Fruit fly (Drosophila melanogaster) Kc167 (cell line): Measurements from ENCODE around the gene ppk11.

Source experiments
- Myc ChIP-seq: fragments of >200 bp; optimal IDR thresholded peaks from 2 replicates; lab custom pipeline; 2017; ENCODE audit warnings: missing external identifiers
- Sin3A ChIP-seq: fragments of >200 bp; optimal IDR thresholded peaks from 2 replicates; lab custom pipeline; 2018; ENCODE audit warnings: missing external identifiers
- h ChIP-seq: fragments of >200 bp; optimal IDR thresholded peaks from 3 replicates; lab custom pipeline; 2018; ENCODE audit warnings: missing external identifiers
- insv ChIP-seq: fragments of >200 bp; optimal IDR thresholded peaks from 3 replicates; lab custom pipeline; 2018; ENCODE audit warnings: missing external identifiers
- psq ChIP-seq: fragments of >200 bp; optimal IDR thresholded peaks from 2 replicates; lab custom pipeline; 2017; ENCODE audit warnings: missing external identifiers
- ttk ChIP-seq: sonication (Bioruptor generic); optimal IDR thresholded peaks from 2 replicates; lab custom pipeline; 2017; ENCODE audit warnings: missing external identifiers

Gene ppk11

dm6 chr2L:9774980-9775628 is at the start of gene ppk11, which contains the start of gene ppk16:
Gene ppk11 (minus strand): TSS chr2L:9775030.
Gene ppk16 (minus strand): TSS chr2L:9775030.
- TF ChIP-seq h (lab: Kevin White, UChicago) (no peak), Myc (lab: Kevin White, UChicago) (no peak), Sin3A (lab: Kevin White, UChicago) (no peak), psq (lab: Kevin White, UChicago) (no peak), insv (lab: Kevin White, UChicago) (no peak), ttk (lab: Kevin White, UChicago) (no peak)

dm6 chr2L:9792945-9793344 is 18.1 kb upstream of the ppk11 start, which contains the start of gene CG13123:
Gene CG13123 (minus strand): TSS chr2L:9793107.
- TF ChIP-seq h (lab: Kevin White, UChicago): no peak
- no peak for TF ChIP-seq ttk (lab: Kevin White, UChicago)
- no peak for TF ChIP-seq Myc (lab: Kevin White, UChicago)
- no peak for TF ChIP-seq insv (lab: Kevin White, UChicago)
- TF ChIP-seq psq (lab: Kevin White, UChicago): no peak
- TF ChIP-seq Sin3A (lab: Kevin White, UChicago): no peak

- no peak for TF ChIP-seq h (lab: Kevin White, UChicago)
- no peak for TF ChIP-seq Sin3A (lab: Kevin White, UChicago)
- no peak for TF ChIP-seq ttk (lab: Kevin White, UChicago)
- no peak for TF ChIP-seq insv (lab: Kevin White, UChicago)
- no peak for TF ChIP-seq Myc (lab: Kevin White, UChicago)
- no peak for TF ChIP-seq psq (lab: Kevin White, UChicago)
These were observed 15.7 kb upstream of the ppk11 start, which contains the start of gene CG4036 for dm6 chr2L:9790535-9790992. Gene CG4036 (plus strand): TSS chr2L:9790882.

- no peak for TF ChIP-seq Sin3A (lab: Kevin White, UChicago)
- TF ChIP-seq ttk (lab: Kevin White, UChicago): no peak
These were observed 11.1 kb upstream of the ppk11 start for dm6 chr2L:9785917-9786432.

dm6 chr2L:9784468-9784867 is 9.6 kb upstream of the ppk11 start:
- no peak for TF ChIP-seq h (lab: Kevin White, UChicago)
- TF ChIP-seq insv (lab: Kevin White, UChicago): no peak
- no peak for TF ChIP-seq psq (lab: Kevin White, UChicago)
- no peak for TF ChIP-seq Sin3A (lab: Kevin White, UChicago)
- no peak for TF ChIP-seq ttk (lab: Kevin White, UChicago)
- no peak for TF ChIP-seq Myc (lab: Kevin White, UChicago)

dm6 chr2L:9783130-9783529 is 8.3 kb upstream of the ppk11 start:
- TF ChIP-seq psq (lab: Kevin White, UChicago) (no peak), insv (lab: Kevin White, UChicago) (no peak), h (lab: Kevin White, UChicago) (no peak), Myc (lab: Kevin White, UChicago) (no peak), Sin3A (lab: Kevin White, UChicago) (no peak), ttk (lab: Kevin White, UChicago) (no peak)

- TF ChIP-seq Sin3A (lab: Kevin White, UChicago) (no peak), insv (lab: Kevin White, UChicago) (no peak), Myc (lab: Kevin White, UChicago) (no peak), ttk (lab: Kevin White, UChicago) (no peak), psq (lab: Kevin White, UChicago) (no peak), h (lab: Kevin White, UChicago) (no peak)
These were observed 7.3 kb upstream of the ppk11 start, which contains the start of gene IP3K1 for dm6 chr2L:9782176-9782581. Gene IP3K1 (plus strand): TSS chr2L:9782384.

- TF ChIP-seq Sin3A (lab: Kevin White, UChicago) (no peak), Myc (lab: Kevin White, UChicago) (no peak), psq (lab: Kevin White, UChicago) (no peak), insv (lab: Kevin White, UChicago) (no peak), ttk (lab: Kevin White, UChicago) (no peak), h (lab: Kevin White, UChicago) (no peak)
These were observed 4.9 kb upstream of the ppk11 start for dm6 chr2L:9779754-9780153.

- TF ChIP-seq h (lab: Kevin White, UChicago) (no peak), psq (lab: Kevin White, UChicago) (no peak), ttk (lab: Kevin White, UChicago) (no peak), Sin3A (lab: Kevin White, UChicago) (no peak), Myc (lab: Kevin White, UChicago) (no peak), insv (lab: Kevin White, UChicago) (no peak)
These were observed 4.3 kb upstream of the ppk11 start for dm6 chr2L:9779147-9779546.

- no peak for TF ChIP-seq psq (lab: Kevin White, UChicago)
These were observed 3.6 kb upstream of the ppk11 start for dm6 chr2L:9778416-9778815.

- TF ChIP-seq Myc (lab: Kevin White, UChicago) (no peak), h (lab: Kevin White, UChicago) (no peak), ttk (lab: Kevin White, UChicago) (no peak), Sin3A (lab: Kevin White, UChicago) (no peak), insv (lab: Kevin White, UChicago) (no peak), psq (lab: Kevin White, UChicago) (no peak)
These were observed 3.1 kb upstream of the ppk11 start for dm6 chr2L:9777927-9778326.
